Worm (Caenorhabditis elegans): Measurements from ENCODE around the gene B0001.4.

- TF ChIP-seq him-1 (tag; optimal IDR thresholded peaks at IDR 0.05) (no peak), dao-5 (tag; optimal IDR thresholded peaks at IDR 0.05) (no peak), W03F9.2 (tag; optimal IDR thresholded peaks at IDR 0.05) (no peak)
Measured at ce11 chrIV:12092113-12092512, 45.9 kb downstream of the B0001.4 start, which contains the start of gene mig-32.
